Fruit fly (Drosophila melanogaster) whole organism, embryonic: ENCODE measurements around the gene CG3634.

Experiments
- Aef1 ChIP-seq: fragments of 200-800 bp; sonication (Bioruptor generic); IDR thresholded peaks from 3 replicates; pipeline ENCODE4 v1.3.6; 2022; ENCODE audit warnings: missing biosample characterization, missing genetic modification characterization
- B-H2 ChIP-seq: fragments of 200-800 bp; sonication (Bioruptor generic); optimal IDR thresholded peaks from 2 replicates; lab custom pipeline; 2018; ENCODE audit warnings: missing biosample characterization, mild to moderate bottlenecking, missing genetic modification characterization
- CG10543 ChIP-seq: fragments of 200-800 bp; sonication (Bioruptor generic); optimal IDR thresholded peaks from 3 replicates; lab custom pipeline; 2017; ENCODE audit warnings: missing biosample characterization, mild to moderate bottlenecking, missing genetic modification characterization, moderate library complexity
- CG11247 ChIP-seq: fragments of 200-800 bp; sonication (Bioruptor generic); IDR thresholded peaks from 2 replicates; pipeline ENCODE4 v1.3.6; 2022; ENCODE audit warnings: missing biosample characterization, missing genetic modification characterization
- CG11504 ChIP-seq: fragments of 200-800 bp; sonication (Bioruptor generic); optimal IDR thresholded peaks from 3 replicates; lab custom pipeline; 2019; ENCODE audit warnings: missing biosample characterization, mild to moderate bottlenecking, missing genetic modification characterization, moderate library complexity
- CG13123 ChIP-seq: fragments of 200-800 bp; sonication (Bioruptor generic); optimal IDR thresholded peaks from 2 replicates; lab custom pipeline; 2016; ENCODE audit warnings: missing biosample characterization, missing genetic modification characterization
- CG13775 ChIP-seq: fragments of 200-800 bp; sonication (Bioruptor generic); optimal IDR thresholded peaks from 3 replicates; lab custom pipeline; 2017; ENCODE audit warnings: missing biosample characterization, mild to moderate bottlenecking, missing genetic modification characterization
- CG14050 ChIP-seq: fragments of 200-800 bp; sonication (Bioruptor generic); IDR thresholded peaks from 3 replicates; pipeline ENCODE4 v1.3.6; 2022; ENCODE audit warnings: missing biosample characterization, missing genetic modification characterization
- CG1647 ChIP-seq: fragments of 200-800 bp; sonication (Bioruptor generic); optimal IDR thresholded peaks from 3 replicates; lab custom pipeline; 2016; ENCODE audit warnings: missing biosample characterization, missing genetic modification characterization
- CG17328 ChIP-seq: fragments of 200-800 bp; sonication (Bioruptor generic); IDR thresholded peaks from 2 replicates; pipeline ENCODE4 v1.3.6; 2022; ENCODE audit warnings: missing biosample characterization, missing genetic modification characterization
- CG30020 ChIP-seq: fragments of 200-800 bp; optimal IDR thresholded peaks from 2 replicates; lab custom pipeline; 2019; ENCODE audit warnings: missing biosample characterization, mild to moderate bottlenecking, missing genetic modification characterization, moderate library complexity
- CG32532 ChIP-seq: fragments of 200-800 bp; sonication (Bioruptor generic); IDR thresholded peaks from 2 replicates; pipeline ENCODE4 v1.3.6; 2022; ENCODE audit warnings: missing biosample characterization, missing genetic modification characterization
- CG3995 ChIP-seq: fragments of 200-800 bp; sonication (Bioruptor generic); optimal IDR thresholded peaks from 3 replicates; lab custom pipeline; 2016; ENCODE audit warnings: missing biosample characterization, missing genetic modification characterization
- CG4404 ChIP-seq: fragments of 200-800 bp; sonication (Bioruptor generic); IDR thresholded peaks from 2 replicates; pipeline ENCODE4 v1.3.6; 2022; ENCODE audit warnings: missing biosample characterization, missing genetic modification characterization
- CG6175 ChIP-seq: fragments of 200-800 bp; sonication (Bioruptor generic); IDR thresholded peaks from 3 replicates; pipeline ENCODE4 v1.3.6; 2022; ENCODE audit warnings: missing biosample characterization, missing genetic modification characterization
- CG6765 ChIP-seq: fragments of 200-800 bp; sonication (Bioruptor generic); optimal IDR thresholded peaks from 3 replicates; lab custom pipeline; 2017; ENCODE audit warnings: missing biosample characterization, mild to moderate bottlenecking, missing genetic modification characterization
- CG7372 ChIP-seq: fragments of 200-800 bp; sonication (Bioruptor generic); IDR thresholded peaks from 2 replicates; pipeline ENCODE4 v1.3.6; 2022; ENCODE audit warnings: missing biosample characterization, missing genetic modification characterization
- CG7745 ChIP-seq: fragments of 200-800 bp; sonication (Bioruptor generic); optimal IDR thresholded peaks from 2 replicates; lab custom pipeline; 2018; ENCODE audit warnings: missing biosample characterization, mild to moderate bottlenecking, missing genetic modification characterization, moderate library complexity
- CG8359 ChIP-seq: fragments of 200-800 bp; sonication (Bioruptor generic); optimal IDR thresholded peaks from 2 replicates; lab custom pipeline; 2017; ENCODE audit warnings: missing biosample characterization, mild to moderate bottlenecking, missing genetic modification characterization, borderline replicate concordance
- CG9215 ChIP-seq: fragments of 200-800 bp; sonication (Bioruptor generic); IDR thresholded peaks from 2 replicates; pipeline ENCODE4 v1.3.6; 2022; ENCODE audit warnings: missing biosample characterization, missing genetic modification characterization
- CG9797 ChIP-seq: fragments of 200-800 bp; sonication (Bioruptor generic); optimal IDR thresholded peaks from 3 replicates; lab custom pipeline; 2018; ENCODE audit warnings: missing biosample characterization, mild to moderate bottlenecking, missing genetic modification characterization
- CG9932 ChIP-seq: fragments of 200-800 bp; sonication (Bioruptor generic); IDR thresholded peaks from 2 replicates; pipeline ENCODE4 v1.3.6; 2022; ENCODE audit warnings: missing biosample characterization, missing genetic modification characterization
- Dref ChIP-seq: fragments of 200-800 bp; sonication (Bioruptor generic); IDR thresholded peaks from 2 replicates; pipeline ENCODE4 v1.3.6; 2022; ENCODE audit warnings: missing biosample characterization, missing genetic modification characterization
- HLH54F ChIP-seq: fragments of 200-800 bp; sonication (Bioruptor generic); optimal IDR thresholded peaks from 3 replicates; lab custom pipeline; 2016; ENCODE audit warnings: missing biosample characterization, missing genetic modification characterization
- Hsf ChIP-seq: fragments of 200-800 bp; sonication (Bioruptor generic); optimal IDR thresholded peaks from 3 replicates; lab custom pipeline; 2016; ENCODE audit warnings: missing biosample characterization, missing genetic modification characterization
- Lhr ChIP-seq: fragments of 200-800 bp; sonication (Bioruptor generic); optimal IDR thresholded peaks from 3 replicates; lab custom pipeline; 2017; ENCODE audit warnings: mild to moderate bottlenecking, missing biosample characterization, missing genetic modification reagents, missing genetic modification characterization
- MTF-1 ChIP-seq: fragments of 200-800 bp; sonication (Bioruptor generic); optimal IDR thresholded peaks from 2 replicates; lab custom pipeline; 2018; ENCODE audit warnings: missing biosample characterization, mild to moderate bottlenecking, missing genetic modification characterization, borderline replicate concordance
- Pdp1 ChIP-seq, 2 experiments: fragments of 200-800 bp; sonication (Bioruptor generic); optimal IDR thresholded peaks; 3 replicates each; lab custom pipeline; 2016; ENCODE audit warnings: missing biosample characterization in 2 of 2, missing genetic modification characterization in 2 of 2, mild to moderate bottlenecking in 1 of 2, moderate library complexity in 1 of 2
- Spps ChIP-seq: fragments of 200-800 bp; sonication (Bioruptor generic); optimal IDR thresholded peaks from 2 replicates; lab custom pipeline; 2018; ENCODE audit warnings: missing biosample characterization, mild to moderate bottlenecking, missing genetic modification characterization
- Stat92E ChIP-seq, 3 experiments: fragments of >200 bp in 2 of 3; fragments of 200-800 bp in 1 of 3; sonication (Bioruptor generic) in 1 of 3; optimal IDR thresholded peaks; 2 replicates each; lab custom pipeline; 2017 to 2019; ENCODE audit warnings: missing biosample characterization in 3 of 3, missing genetic modification characterization in 3 of 3, mild to moderate bottlenecking in 1 of 3, moderate library complexity in 1 of 3
- amos ChIP-seq: fragments of 200-800 bp; sonication (Bioruptor generic); IDR thresholded peaks from 2 replicates; pipeline ENCODE4 v1.3.6; 2022; ENCODE audit warnings: missing biosample characterization, missing genetic modification characterization; ENCODE audit not compliant: partially characterized antibody
- ara ChIP-seq: fragments of 200-800 bp; sonication (Bioruptor generic); IDR thresholded peaks from 2 replicates; pipeline ENCODE4 v1.3.6; 2022; ENCODE audit warnings: missing biosample characterization, missing genetic modification characterization
- cato ChIP-seq: fragments of 200-800 bp; sonication (Bioruptor generic); optimal IDR thresholded peaks from 2 replicates; lab custom pipeline; 2016; ENCODE audit warnings: missing biosample characterization, missing genetic modification characterization, borderline replicate concordance
- ewg ChIP-seq: fragments of 200-800 bp; sonication (Bioruptor generic); optimal IDR thresholded peaks from 3 replicates; lab custom pipeline; 2017; ENCODE audit warnings: mild to moderate bottlenecking, missing biosample characterization, missing genetic modification reagents, missing genetic modification characterization
- grn ChIP-seq: fragments of 200-800 bp; sonication (Bioruptor generic); optimal IDR thresholded peaks from 3 replicates; lab custom pipeline; 2017; ENCODE audit warnings: missing biosample characterization, missing genetic modification characterization
- gsb-n ChIP-seq: fragments of 200-800 bp; sonication (Bioruptor generic); optimal IDR thresholded peaks from 3 replicates; lab custom pipeline; 2018; ENCODE audit warnings: missing biosample characterization, mild to moderate bottlenecking, missing genetic modification characterization
- gt ChIP-seq: fragments of 200-800 bp; sonication (Bioruptor generic); IDR thresholded peaks from 2 replicates; pipeline ENCODE4 v1.3.6; 2022; ENCODE audit warnings: missing biosample characterization, missing genetic modification characterization
- jing ChIP-seq: fragments of 200-800 bp; sonication (Bioruptor generic); optimal IDR thresholded peaks from 2 replicates; lab custom pipeline; 2018; ENCODE audit warnings: missing biosample characterization, mild to moderate bottlenecking, missing genetic modification characterization
- klu ChIP-seq: fragments of 200-800 bp; sonication (Bioruptor generic); IDR thresholded peaks from 2 replicates; pipeline ENCODE4 v1.3.6; 2022; ENCODE audit warnings: missing biosample characterization, missing genetic modification characterization
- nerfin-1 ChIP-seq: fragments of 200-800 bp; sonication (Bioruptor generic); optimal IDR thresholded peaks from 3 replicates; lab custom pipeline; 2019; ENCODE audit warnings: missing biosample characterization, mild to moderate bottlenecking, missing genetic modification characterization, moderate library complexity
- pho ChIP-seq: fragments of 200-800 bp; sonication (Bioruptor generic); optimal IDR thresholded peaks from 2 replicates; lab custom pipeline; 2016; ENCODE audit warnings: missing biosample characterization, missing genetic modification characterization
- phol ChIP-seq: fragments of 200-800 bp; sonication (Bioruptor generic); optimal IDR thresholded peaks from 3 replicates; lab custom pipeline; 2018; ENCODE audit warnings: missing biosample characterization, mild to moderate bottlenecking, missing genetic modification characterization, moderate library complexity
- shn ChIP-seq: fragments of 200-800 bp; sonication (Bioruptor generic); optimal IDR thresholded peaks from 3 replicates; lab custom pipeline; 2016; ENCODE audit warnings: missing biosample characterization, missing genetic modification characterization
- sima ChIP-seq: fragments of 200-800 bp; sonication (Bioruptor generic); optimal IDR thresholded peaks from 2 replicates; lab custom pipeline; 2016; ENCODE audit warnings: missing biosample characterization, missing genetic modification characterization
- sr ChIP-seq: fragments of 200-800 bp; sonication (Bioruptor generic); IDR thresholded peaks from 3 replicates; pipeline ENCODE4 v1.3.6; 2022; ENCODE audit warnings: missing biosample characterization, missing genetic modification characterization
- tin ChIP-seq: fragments of 200-800 bp; sonication (Bioruptor generic); optimal IDR thresholded peaks from 3 replicates; lab custom pipeline; 2016; ENCODE audit warnings: missing biosample characterization, missing genetic modification characterization
- trem ChIP-seq: fragments of 200-800 bp; optimal IDR thresholded peaks from 3 replicates; lab custom pipeline; 2019; ENCODE audit warnings: missing biosample characterization, mild to moderate bottlenecking, missing genetic modification characterization, moderate library complexity
- ttk ChIP-seq: fragments of 200-800 bp; sonication (Bioruptor generic); IDR thresholded peaks from 2 replicates; pipeline ENCODE4 v2.1.2; 2022; ENCODE audit warnings: missing biosample characterization, missing genetic modification characterization
- wdn ChIP-seq: fragments of 200-800 bp; sonication (Bioruptor generic); IDR thresholded peaks from 2 replicates; pipeline ENCODE4 v1.3.6; 2022; ENCODE audit warnings: missing biosample characterization, missing genetic modification characterization

CG3634 gene

DNA sequence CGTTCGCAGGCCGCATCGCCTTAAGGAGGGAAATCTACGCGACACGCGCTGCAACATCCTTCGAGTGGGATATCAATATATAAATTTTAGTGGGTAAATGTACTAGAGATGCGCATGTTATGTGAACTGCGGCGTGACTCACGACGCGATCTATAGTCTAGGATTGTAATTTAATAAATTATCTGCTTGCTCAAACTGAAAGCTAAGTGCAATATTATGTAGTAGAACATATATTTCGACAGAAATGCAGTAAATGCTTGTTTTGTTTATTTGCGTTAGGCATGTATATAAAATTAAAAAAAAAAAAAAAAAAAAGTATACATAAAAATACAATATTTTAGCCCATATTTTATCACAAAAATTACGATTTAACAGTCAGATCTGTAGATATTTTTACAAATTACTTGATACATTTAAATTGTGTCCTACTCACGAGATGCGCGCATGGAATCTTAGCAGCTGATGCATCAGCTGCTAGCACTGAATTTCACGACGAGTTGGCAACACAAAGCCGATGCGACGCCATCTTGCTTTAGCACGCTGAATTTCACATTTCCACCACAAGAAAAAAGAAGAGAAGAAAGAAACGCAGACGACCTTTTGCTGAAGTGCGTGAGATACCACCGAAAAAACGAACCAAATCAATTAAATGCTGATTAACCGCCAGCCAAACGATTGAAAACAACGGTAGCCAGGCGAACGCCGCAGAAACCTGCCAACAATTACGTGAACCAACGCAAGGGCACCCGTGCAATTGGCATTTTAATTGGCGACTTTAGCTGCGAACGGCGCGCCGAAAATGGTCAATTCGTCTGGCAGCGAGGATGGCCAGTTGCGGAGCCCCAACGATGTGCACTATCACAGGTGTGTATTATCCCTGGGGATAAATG, 37.8 kb downstream of the CG3634 start, which contains the start of the genes CG4042 and Pitslre (continued):
- TF ChIP-seq CG9797 (no peak), trem (tag; lab: Kevin White, UChicago) (peak; percentile 97), Stat92E (GFP tag; optimal IDR thresholded peaks at IDR 0.05; lab: Kevin White, UChicago) (no peak), Spps (no peak), ttk (GFP tag; lab: Robert Waterston, UW) (no peak), CG6765 (no peak), CG9932 (GFP tag; lab: Robert Waterston, UW) (peak; percentile 38; the same call in 1 of the 2 replicates), wdn (no peak), nerfin-1 (tag; lab: Kevin White, UChicago) (no peak), gsb-n (tag; lab: Kevin White, UChicago) (no peak), Aef1 (GFP tag; lab: Robert Waterston, UW) (0 out of 3 replicates have a peak, but pooled peaks have one; percentile 22), CG32532 (GFP tag; lab: Robert Waterston, UW) (peak; percentile 50; the same call in 1 of the 2 replicates), phol (peak; percentile 99), CG6175 (GFP tag; lab: Robert Waterston, UW) (no peak), amos (GFP tag; lab: Robert Waterston, UW) (peak; percentile 55), HLH54F (GFP tag; lab: Kevin White, UChicago) (no peak), MTF-1 (GFP tag; lab: Kevin White, UChicago) (no peak), CG13123 (GFP tag; lab: Kevin White, UChicago) (no peak), sr (GFP tag; lab: Robert Waterston, UW) (no peak), sima (GFP tag; lab: Kevin White, UChicago) (no peak), CG9215 (GFP tag; lab: Robert Waterston, UW) (peak; percentile 41), CG17328 (GFP tag; lab: Robert Waterston, UW) (no peak), CG8359 (GFP tag; lab: Kevin White, UChicago) (no peak), pho (GFP tag; lab: Kevin White, UChicago) (no peak), grn (no peak), CG11504 (tag; lab: Kevin White, UChicago) (peak; percentile 41), CG1647 (GFP tag; lab: Kevin White, UChicago) (no peak), shn (peak; percentile 19), CG11247 (GFP tag; lab: Robert Waterston, UW) (no peak), CG10543 (no peak), CG4404 (GFP tag; lab: Robert Waterston, UW) (no peak), cato (GFP tag; lab: Kevin White, UChicago) (peak; percentile 51), CG14050 (GFP tag; lab: Robert Waterston, UW) (no peak), CG7372 (no peak), ewg (GFP tag; lab: Kevin White, UChicago) (peak; percentile 40), gt (GFP tag; lab: Robert Waterston, UW) (no peak), Lhr (no peak), tin (GFP tag; lab: Kevin White, UChicago) (peak; percentile 63), klu (GFP tag; lab: Robert Waterston, UW) (no peak), Hsf (peak; percentile 29), CG7745 (no peak), ara (GFP tag; lab: Robert Waterston, UW) (no peak), CG3995 (GFP tag; lab: Kevin White, UChicago) (peak; percentile 26), jing (GFP tag; lab: Kevin White, UChicago) (no peak), Dref (GFP tag; lab: Robert Waterston, UW) (no peak), B-H2 (no peak), CG13775 (peak; percentile 45), Pdp1 (GFP tag; optimal IDR thresholded peaks at IDR 0.05; lab: Kevin White, UChicago) (peak; percentile 12 to 68), CG30020 (tag; lab: Kevin White, UChicago) (peak; percentile 6)
